Worm (Caenorhabditis elegans) whole organism, L1 larva: ENCODE measurements around the gene ule-2.

Experiments
- C16A3.4 ChIP-seq: fragments of 150-350 bp; optimal IDR thresholded peaks from 2 replicates; lab custom pipeline; 2014; ENCODE audit warnings: missing biosample characterization, missing genetic modification characterization
- aly-2 ChIP-seq: fragments of 150-350 bp; optimal IDR thresholded peaks from 2 replicates; lab custom pipeline; 2014; ENCODE audit warnings: missing biosample characterization, missing genetic modification characterization
- blmp-1 ChIP-seq: fragments of 150-350 bp; optimal IDR thresholded peaks from 2 replicates; lab custom pipeline; 2014; ENCODE audit warnings: missing biosample characterization, missing genetic modification characterization
- ceh-82 ChIP-seq, 3 experiments: fragments of 150-350 bp in 1 of 3; sonication (generic microtip) in 2 of 3; optimal IDR thresholded peaks; 2 replicates each; lab custom pipeline; 2014 to 2017; ENCODE audit warnings: missing biosample characterization in 3 of 3, missing genetic modification characterization in 3 of 3
- ceh-90 ChIP-seq: sonication (generic microtip); optimal IDR thresholded peaks from 2 replicates; lab custom pipeline; 2016; ENCODE audit warnings: missing genetic modification characterization, missing compliant biosample characterization
- ces-1 ChIP-seq: fragments of 150-350 bp; optimal IDR thresholded peaks from 2 replicates; lab custom pipeline; 2014; ENCODE audit warnings: missing biosample characterization, missing genetic modification reagents, missing genetic modification characterization
- dpl-1 ChIP-seq, 3 experiments: fragments of 150-350 bp in 2 of 3; sonication (generic microtip) in 1 of 3; optimal IDR thresholded peaks; 2 replicates each; lab custom pipeline; 2014 to 2017; ENCODE audit warnings: missing biosample characterization in 3 of 3, missing genetic modification characterization in 3 of 3, missing genetic modification reagents in 3 of 3
- dsc-1 ChIP-seq: sonication (generic microtip); optimal IDR thresholded peaks from 2 replicates; lab custom pipeline; 2016; ENCODE audit warnings: mild to moderate bottlenecking, missing genetic modification characterization, missing compliant biosample characterization
- efl-1 ChIP-seq, 4 experiments: fragments of 150-350 bp; optimal IDR thresholded peaks in 3 of 4; peaks in 1 of 4; 1 replicate in 1 of 4; 2 replicates in 3 of 4; lab custom pipeline; 2014; ENCODE audit warnings: missing biosample characterization in 2 of 4, missing genetic modification characterization in 2 of 4, missing genetic modification reagents in 2 of 4
- efl-3 ChIP-seq: fragments of 200-800 bp; sonication (Bioruptor generic); optimal IDR thresholded peaks from 2 replicates; lab custom pipeline; 2018; ENCODE audit warnings: mild to moderate bottlenecking, missing genetic modification characterization, missing compliant biosample characterization
- egl-13 ChIP-seq: sonication (generic microtip); optimal IDR thresholded peaks from 2 replicates; lab custom pipeline; 2016; ENCODE audit warnings: missing genotype, missing genetic modification reagents, missing genetic modification characterization, missing compliant biosample characterization
- egl-27 ChIP-seq, 2 experiments: fragments of 150-350 bp in 1 of 2; sonication (generic microtip); optimal IDR thresholded peaks; 3 replicates each; lab custom pipeline; 2017 to 2018; ENCODE audit warnings: missing biosample characterization in 2 of 2, missing genetic modification characterization in 2 of 2, missing genetic modification reagents in 2 of 2
- elt-3 ChIP-seq, 6 experiments: fragments of 150-350 bp in 1 of 6; sonication (generic microtip); optimal IDR thresholded peaks; 2 replicates each; lab custom pipeline; 2017 to 2018; ENCODE audit warnings: missing biosample characterization in 6 of 6, missing genetic modification characterization in 6 of 6, inconsistent platforms in 1 of 6
- ets-5 ChIP-seq: fragments of 200-800 bp; sonication (Bioruptor generic); IDR thresholded peaks from 2 replicates; pipeline ENCODE4 v1.3.6; 2022; ENCODE audit warnings: missing genetic modification characterization, missing compliant biosample characterization
- fkh-4 ChIP-seq: sonication (generic microtip); optimal IDR thresholded peaks from 2 replicates; lab custom pipeline; 2016; ENCODE audit warnings: missing compliant biosample characterization, missing genetic modification characterization, borderline replicate concordance
- fkh-8 ChIP-seq: sonication (generic microtip); optimal IDR thresholded peaks from 2 replicates; lab custom pipeline; 2016; ENCODE audit warnings: mild to moderate bottlenecking, missing genetic modification characterization, missing compliant biosample characterization
- fos-1 ChIP-seq: fragments of 150-350 bp; optimal IDR thresholded peaks from 2 replicates; lab custom pipeline; 2014; ENCODE audit warnings: missing biosample characterization, missing genetic modification characterization
- grh-1 ChIP-seq: fragments of 200-800 bp; sonication (Bioruptor generic); IDR thresholded peaks from 2 replicates; pipeline ENCODE4 v1.3.6; 2022; ENCODE audit warnings: missing genetic modification reagents, missing genetic modification characterization, missing compliant biosample characterization
- hlh-17 ChIP-seq: fragments of 200-800 bp; sonication (Bioruptor generic); optimal IDR thresholded peaks from 2 replicates; lab custom pipeline; 2018; ENCODE audit warnings: missing genetic modification characterization, mild to moderate bottlenecking, missing compliant biosample characterization, moderate library complexity, borderline replicate concordance
- irx-1 ChIP-seq: sonication (generic microtip); optimal IDR thresholded peaks from 2 replicates; lab custom pipeline; 2016; ENCODE audit warnings: missing genetic modification characterization, missing compliant biosample characterization
- jun-1 ChIP-seq: fragments of 150-350 bp; optimal IDR thresholded peaks from 2 replicates; lab custom pipeline; 2014; ENCODE audit warnings: missing biosample characterization, missing genetic modification reagents, missing genetic modification characterization
- lin-14 ChIP-seq: fragments of 200-800 bp; sonication (Bioruptor generic); optimal IDR thresholded peaks from 2 replicates; lab custom pipeline; 2018; ENCODE audit warnings: mild to moderate bottlenecking, missing genetic modification characterization, moderate library complexity, missing compliant biosample characterization
- lin-35 ChIP-seq, 2 experiments: fragments of 150-350 bp; optimal IDR thresholded peaks; 2 replicates each; lab custom pipeline; 2014; ENCODE audit warnings: missing biosample characterization in 2 of 2, missing genetic modification characterization in 2 of 2, missing genetic modification reagents in 2 of 2
- lin-39 ChIP-seq: fragments of 150-350 bp; optimal IDR thresholded peaks from 2 replicates; lab custom pipeline; 2014; ENCODE audit warnings: missing biosample characterization, missing genetic modification reagents, missing genetic modification characterization
- lsy-2 ChIP-seq, 2 experiments: fragments of 150-350 bp; optimal IDR thresholded peaks; 2 replicates each; lab custom pipeline; 2014; ENCODE audit warnings: missing biosample characterization in 2 of 2, missing genetic modification characterization in 2 of 2
- mab-9 ChIP-seq: fragments of 200-800 bp; sonication (Bioruptor generic); IDR thresholded peaks from 2 replicates; pipeline ENCODE4 v1.3.6; 2022; ENCODE audit warnings: missing genetic modification reagents, missing genetic modification characterization, missing compliant biosample characterization
- mdl-1 ChIP-seq, 2 experiments: fragments of 150-350 bp; optimal IDR thresholded peaks; 2 replicates each; lab custom pipeline; 2014 to 2017; ENCODE audit warnings: missing biosample characterization in 2 of 2, missing genetic modification characterization in 2 of 2, inconsistent platforms in 1 of 2
- mep-1 ChIP-seq: fragments of 150-350 bp; optimal IDR thresholded peaks from 2 replicates; lab custom pipeline; 2014; ENCODE audit warnings: missing biosample characterization, missing genetic modification characterization
- nhr-11 ChIP-seq: fragments of 150-350 bp; optimal IDR thresholded peaks from 2 replicates; lab custom pipeline; 2014; ENCODE audit warnings: missing biosample characterization, missing genetic modification characterization
- nhr-19 ChIP-seq: fragments of 200-800 bp; sonication (Bioruptor generic); conservative IDR thresholded peaks from 2 replicates; pipeline ENCODE4 v1.3.6; 2022; ENCODE audit warnings: missing genetic modification characterization, missing compliant biosample characterization
- nhr-20 ChIP-seq: sonication (generic microtip); optimal IDR thresholded peaks from 2 replicates; lab custom pipeline; 2016; ENCODE audit warnings: mild to moderate bottlenecking, missing genetic modification characterization, missing compliant biosample characterization
- nhr-237 ChIP-seq: fragments of 150-350 bp; optimal IDR thresholded peaks from 2 replicates; lab custom pipeline; 2014; ENCODE audit warnings: missing biosample characterization, missing genetic modification characterization
- nhr-47 ChIP-seq: sonication (generic microtip); optimal IDR thresholded peaks from 2 replicates; lab custom pipeline; 2016; ENCODE audit warnings: mild to moderate bottlenecking, missing genetic modification characterization, moderate library complexity, missing compliant biosample characterization
- nhr-71 ChIP-seq: sonication (generic microtip); optimal IDR thresholded peaks from 2 replicates; lab custom pipeline; 2016; ENCODE audit warnings: mild to moderate bottlenecking, missing genetic modification characterization, moderate library complexity, missing compliant biosample characterization
- nhr-77 ChIP-seq: fragments of 150-350 bp; optimal IDR thresholded peaks from 2 replicates; lab custom pipeline; 2014; ENCODE audit warnings: missing biosample characterization, missing genetic modification characterization
- nhr-84 ChIP-seq: sonication (generic microtip); optimal IDR thresholded peaks from 2 replicates; lab custom pipeline; 2017; ENCODE audit warnings: missing biosample characterization, missing genetic modification characterization
- nhr-85 ChIP-seq: sonication (generic microtip); peaks from one replicate; lab custom pipeline; 2016; ENCODE audit warnings: missing genetic modification characterization, inconsistent platforms, missing compliant biosample characterization
- pqm-1 ChIP-seq: sonication (generic microtip); optimal IDR thresholded peaks from 3 replicates; lab custom pipeline; 2017; ENCODE audit warnings: missing biosample characterization, missing genetic modification characterization
- rnt-1 ChIP-seq: sonication (generic microtip); optimal IDR thresholded peaks from 2 replicates; lab custom pipeline; 2016; ENCODE audit warnings: mild to moderate bottlenecking, missing genetic modification characterization, moderate library complexity, missing compliant biosample characterization
- skn-1 ChIP-seq: fragments of 150-350 bp; optimal IDR thresholded peaks from 2 replicates; lab custom pipeline; 2014; ENCODE audit warnings: missing biosample characterization, missing genetic modification characterization
- snu-23 ChIP-seq: sonication (generic microtip); optimal IDR thresholded peaks from 2 replicates; lab custom pipeline; 2016; ENCODE audit warnings: missing genetic modification characterization, missing compliant biosample characterization
- sox-4 ChIP-seq: sonication (generic microtip); optimal IDR thresholded peaks from 2 replicates; lab custom pipeline; 2016; ENCODE audit warnings: missing genetic modification characterization, missing compliant biosample characterization
- swsn-7 ChIP-seq: sonication (generic microtip); optimal IDR thresholded peaks from 2 replicates; lab custom pipeline; 2016; ENCODE audit warnings: missing genetic modification characterization, missing compliant biosample characterization
- tbx-2 ChIP-seq: sonication (generic microtip); optimal IDR thresholded peaks from 2 replicates; lab custom pipeline; 2016; ENCODE audit warnings: missing genetic modification characterization, missing compliant biosample characterization
- tlp-1 ChIP-seq: fragments of 150-350 bp; optimal IDR thresholded peaks from 2 replicates; lab custom pipeline; 2014; ENCODE audit warnings: missing biosample characterization, missing genetic modification characterization
- unc-30 ChIP-seq: sonication (generic microtip); optimal IDR thresholded peaks from 2 replicates; lab custom pipeline; 2017; ENCODE audit warnings: missing biosample characterization, missing genetic modification characterization
- unc-62 ChIP-seq: fragments of 150-350 bp; optimal IDR thresholded peaks from 2 replicates; lab custom pipeline; 2014; ENCODE audit warnings: missing biosample characterization, missing genetic modification reagents, missing genetic modification characterization
- unc-86 ChIP-seq: sonication (generic microtip); optimal IDR thresholded peaks from 2 replicates; lab custom pipeline; 2016; ENCODE audit warnings: missing genetic modification characterization, missing compliant biosample characterization
- unc-98 ChIP-seq: fragments of 200-800 bp; sonication (Bioruptor generic); IDR thresholded peaks from 2 replicates; pipeline ENCODE4 v1.3.6; 2022; ENCODE audit warnings: missing genetic modification characterization, missing compliant biosample characterization
- vab-15 ChIP-seq: sonication (generic microtip); optimal IDR thresholded peaks from 2 replicates; lab custom pipeline; 2017; ENCODE audit warnings: missing genotype, mild to moderate bottlenecking, missing genetic modification characterization, missing compliant biosample characterization
- xbp-1 ChIP-seq: sonication (generic microtip); optimal IDR thresholded peaks from 2 replicates; lab custom pipeline; 2016; ENCODE audit warnings: missing genetic modification characterization, missing compliant biosample characterization
- ztf-4 ChIP-seq: fragments of 150-350 bp; optimal IDR thresholded peaks from 2 replicates; lab custom pipeline; 2014; ENCODE audit warnings: missing biosample characterization, missing genetic modification characterization

ule-2 gene

DNA sequence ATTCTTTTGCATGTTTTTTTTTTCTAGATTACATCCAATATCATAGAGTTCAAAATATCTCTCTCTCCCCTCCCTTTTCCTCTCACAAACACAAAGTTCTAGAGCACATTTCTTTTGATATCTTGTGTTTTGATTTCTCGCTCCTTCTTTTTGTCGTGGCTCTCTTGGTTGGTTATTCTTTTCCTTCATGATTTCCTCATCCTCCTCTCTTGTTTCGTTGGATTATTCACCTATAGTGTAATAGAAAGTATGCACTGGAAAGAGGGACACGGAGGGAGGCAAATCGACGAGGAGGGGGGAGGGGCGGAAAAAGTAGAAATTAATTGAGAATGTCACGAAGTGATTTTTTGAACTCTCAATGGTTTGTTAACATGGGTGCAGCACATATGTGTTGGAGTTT, 28.5 kb upstream of the ule-2 start:
- TF ChIP-seq ces-1 = no peak
- TF ChIP-seq aly-2 = no peak
- TF ChIP-seq xbp-1 (tag; lab: Kevin White, UChicago) = peak; percentile 5
- TF ChIP-seq nhr-47 (tag; lab: Kevin White, UChicago) = peak; percentile 50
- peak; percentile 77 for TF ChIP-seq nhr-20 (tag; lab: Kevin White, UChicago)
- TF ChIP-seq fkh-8 = peak; percentile 48
- TF ChIP-seq egl-13 = no peak
- peak; percentile 96 for TF ChIP-seq nhr-71
- TF ChIP-seq unc-98 = no peak
- peak in 1 of 3 experiments; percentile 6 for TF ChIP-seq dpl-1 (GFP tag; optimal IDR thresholded peaks at IDR 0.05; lab: Kevin White, UChicago)
- TF ChIP-seq unc-86 (tag; lab: Kevin White, UChicago) = no peak
- peak; percentile 2 for TF ChIP-seq blmp-1 (tag; lab: Kevin White, UChicago)
- peak; percentile 27 to 35 for TF ChIP-seq lsy-2 (tag; optimal IDR thresholded peaks at IDR 0.05; lab: Kevin White, UChicago)
- TF ChIP-seq efl-3 = no peak
- TF ChIP-seq tbx-2 (tag; lab: Kevin White, UChicago) = peak; percentile 14
- no peak for TF ChIP-seq ceh-90
- peak; percentile 56 for TF ChIP-seq fkh-4 (tag; lab: Kevin White, UChicago)
- peak; percentile 60 for TF ChIP-seq nhr-19 (GFP tag; lab: Robert Waterston, UW)
- TF ChIP-seq ceh-82 (tag; optimal IDR thresholded peaks at IDR 0.05; lab: Kevin White, UChicago) = peak in 1 of 3 experiments; percentile 33
- peak; percentile 20 for TF ChIP-seq sox-4 (tag; lab: Kevin White, UChicago)
- TF ChIP-seq mep-1 = peak; percentile 51
- TF ChIP-seq ets-5 = no peak
- TF ChIP-seq irx-1 (tag; lab: Kevin White, UChicago) = no peak
- peak in 1 of 2 experiments; percentile 6 for TF ChIP-seq egl-27 (tag; optimal IDR thresholded peaks at IDR 0.05; lab: Kevin White, UChicago)
- TF ChIP-seq ztf-4 (tag; lab: Kevin White, UChicago) = peak; percentile 58
- no peak for TF ChIP-seq nhr-84 (tag; lab: Kevin White, UChicago)
- peak; percentile 14 for TF ChIP-seq nhr-11 (tag; lab: Kevin White, UChicago)
- TF ChIP-seq elt-3 (tag; optimal IDR thresholded peaks at IDR 0.05; lab: Kevin White, UChicago) = no peak
- TF ChIP-seq swsn-7 = peak; percentile 34
- no peak for TF ChIP-seq grh-1 (GFP tag; lab: Robert Waterston, UW)
- peak in 1 of 2 experiments; percentile 12 for TF ChIP-seq lin-35 (GFP tag; optimal IDR thresholded peaks at IDR 0.05; lab: Kevin White, UChicago)
- peak; percentile 26 for TF ChIP-seq skn-1 (tag; lab: Kevin White, UChicago)
- no peak for TF ChIP-seq jun-1 (tag; lab: Kevin White, UChicago)
- TF ChIP-seq fos-1 (tag; lab: Kevin White, UChicago) = peak; percentile 7
- no peak for TF ChIP-seq pqm-1 (tag; lab: Kevin White, UChicago)
- no peak for TF ChIP-seq rnt-1 (tag; lab: Kevin White, UChicago)
- TF ChIP-seq nhr-85 (tag; lab: Kevin White, UChicago) = peak; percentile 57
- TF ChIP-seq unc-30 (tag; lab: Kevin White, UChicago) = no peak
- peak; percentile 15 for TF ChIP-seq C16A3.4
- TF ChIP-seq efl-1 (optimal IDR thresholded peaks at IDR 0.05; lab: Kevin White, UChicago) = peak in 1 of 2 experiments; percentile 18
- TF ChIP-seq efl-1 (GFP tag; optimal IDR thresholded peaks at IDR 0.05 in 1 of 2; lab: Kevin White, UChicago) = no peak
- peak; percentile 82 for TF ChIP-seq dsc-1 (tag; lab: Kevin White, UChicago)
- TF ChIP-seq vab-15 (tag; lab: Kevin White, UChicago) = no peak
- TF ChIP-seq unc-62 (GFP tag; lab: Kevin White, UChicago) = no peak
- no peak for TF ChIP-seq hlh-17 (GFP tag; lab: Kevin White, UChicago)
- no peak for TF ChIP-seq tlp-1 (tag; lab: Kevin White, UChicago)
- TF ChIP-seq lin-39 (tag; lab: Kevin White, UChicago) = peak; percentile 22
- no peak for TF ChIP-seq nhr-237 (tag; lab: Kevin White, UChicago)
- TF ChIP-seq mab-9 (GFP tag; lab: Robert Waterston, UW) = no peak
- peak; percentile 42 for TF ChIP-seq snu-23
- peak; percentile 86 for TF ChIP-seq lin-14 (GFP tag; lab: Kevin White, UChicago)
- TF ChIP-seq nhr-77 = no peak
- TF ChIP-seq mdl-1 (tag; optimal IDR thresholded peaks at IDR 0.05; lab: Kevin White, UChicago) = peak in 1 of 2 experiments; percentile 3
